Fruit fly (Drosophila melanogaster) S2 (cell line): Measurements from ENCODE around the gene Rlb1.

Experiments used
- CG8478 ChIP-seq: fragments of >200 bp; optimal IDR thresholded peaks from 2 replicates; lab custom pipeline; 2018
- CTCF ChIP-seq, 2 experiments: fragments of >200 bp; optimal IDR thresholded peaks; 2 replicates each; lab custom pipeline; 2018

DNA sequence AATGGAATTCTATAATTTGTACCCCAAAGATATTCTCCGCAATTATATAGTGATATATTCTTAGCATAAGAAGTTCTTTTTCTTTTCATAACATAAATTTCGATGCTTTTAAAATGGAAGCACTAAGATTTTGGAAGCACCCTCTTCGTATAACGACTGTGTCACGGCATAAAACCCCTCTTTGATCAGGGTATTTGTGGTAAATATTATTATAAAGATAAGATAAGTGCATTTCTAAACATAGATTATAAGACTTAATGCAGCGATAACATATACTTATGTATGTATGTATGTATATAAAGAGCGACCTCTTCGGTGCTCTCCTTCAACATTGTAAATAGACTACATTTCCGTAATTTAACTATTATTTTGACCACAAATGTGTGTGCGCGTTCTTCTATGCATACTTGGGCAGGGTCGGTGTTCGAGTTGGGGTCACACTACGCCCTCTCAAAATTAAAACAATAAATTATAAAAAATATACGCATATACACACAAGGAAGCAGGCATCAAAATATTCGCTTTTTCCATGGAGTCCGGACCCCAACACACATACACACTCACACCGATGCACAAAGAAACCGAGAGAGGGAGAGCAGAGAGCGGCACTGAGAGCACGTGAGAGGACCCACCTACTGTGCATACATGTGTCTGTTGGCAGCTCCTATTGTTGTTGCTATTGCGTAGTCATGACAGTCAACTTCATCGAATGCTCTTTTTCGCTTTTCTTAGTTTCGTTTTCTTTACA is 37.3 kb downstream of the Rlb1 start:
- no peak for TF ChIP-seq CTCF (optimal IDR thresholded peaks at IDR 0.05; lab: Kevin White, UChicago)
- TF ChIP-seq CG8478 (lab: Kevin White, UChicago): no peak
